Worm (Caenorhabditis elegans) whole organism, L4 larva: ENCODE measurements around the gene rom-2.

Source experiments
- Y75B8A.6 ChIP-seq: fragments of 200-800 bp; sonication (Bioruptor generic); IDR thresholded peaks from 2 replicates; pipeline ENCODE4 v1.3.6; 2022; ENCODE audit warnings: missing genetic modification reagents, missing genetic modification characterization, missing compliant biosample characterization
- ceh-82 ChIP-seq: sonication (generic microtip); optimal IDR thresholded peaks from 2 replicates; lab custom pipeline; 2017; ENCODE audit warnings: missing biosample characterization, missing genetic modification characterization
- ces-1 ChIP-seq: fragments of 150-350 bp; sonication (generic microtip); optimal IDR thresholded peaks from 4 replicates; lab custom pipeline; 2014; ENCODE audit warnings: missing biosample characterization, missing genetic modification reagents, missing genetic modification characterization
- dmd-8 ChIP-seq: fragments of 200-800 bp; sonication (Bioruptor generic); IDR thresholded peaks from 2 replicates; pipeline ENCODE4 v1.3.6; 2022; ENCODE audit warnings: missing genetic modification characterization, missing compliant biosample characterization
- fkh-10 ChIP-seq: fragments of 150-350 bp; optimal IDR thresholded peaks from 2 replicates; lab custom pipeline; 2014; ENCODE audit warnings: missing biosample characterization, missing genetic modification reagents, missing genetic modification characterization
- hlh-11 ChIP-seq: fragments of 200-800 bp; sonication (Bioruptor generic); optimal IDR thresholded peaks from 2 replicates; lab custom pipeline; 2018; ENCODE audit warnings: mild to moderate bottlenecking, missing genetic modification characterization, missing compliant biosample characterization
- nhr-11 ChIP-seq: fragments of 150-350 bp; optimal IDR thresholded peaks from 2 replicates; lab custom pipeline; 2014; ENCODE audit warnings: missing biosample characterization, missing genetic modification characterization
- pqm-1 ChIP-seq: sonication (generic microtip); optimal IDR thresholded peaks from 2 replicates; lab custom pipeline; 2017; ENCODE audit warnings: missing biosample characterization, missing genetic modification characterization
- saeg-2 ChIP-seq: fragments of 200-800 bp; sonication (Bioruptor generic); IDR thresholded peaks from 2 replicates; pipeline ENCODE4 v1.3.6; 2022; ENCODE audit warnings: missing genetic modification reagents, missing genetic modification characterization, missing compliant biosample characterization
- zip-11 ChIP-seq: fragments of 200-800 bp; sonication (Bioruptor generic); IDR thresholded peaks from 2 replicates; pipeline ENCODE4 v1.3.6; 2022; ENCODE audit warnings: missing genetic modification characterization, missing compliant biosample characterization

- no peak for TF ChIP-seq saeg-2 (GFP tag; lab: Robert Waterston, UW)
- no peak for TF ChIP-seq fkh-10 (GFP tag; lab: Kevin White, UChicago)
- TF ChIP-seq nhr-11 (tag; lab: Kevin White, UChicago) = no peak
- TF ChIP-seq pqm-1 (tag; lab: Kevin White, UChicago) = no peak
- no peak for TF ChIP-seq ceh-82 (tag; lab: Kevin White, UChicago)
- no peak for TF ChIP-seq dmd-8 (GFP tag; lab: Robert Waterston, UW)
- no peak for TF ChIP-seq hlh-11 (tag; lab: Kevin White, UChicago)
- TF ChIP-seq zip-11 (GFP tag; lab: Robert Waterston, UW) = no peak
- no peak for TF ChIP-seq Y75B8A.6
- TF ChIP-seq ces-1 (GFP tag; lab: Kevin White, UChicago) = no peak
These were observed 21.0 kb upstream of the rom-2 start, which contains the start of gene hcp-3 for ce11 chrIII:9616426-9616825.
